Worm (Caenorhabditis elegans) whole organism, L3 larva: ENCODE data around the gene pqn-53.

Experiments used
- R02D3.7 ChIP-seq: fragments of 150-350 bp; optimal IDR thresholded peaks from 2 replicates; lab custom pipeline; 2014; ENCODE audit warnings: missing biosample characterization, missing genetic modification characterization
- ama-1 ChIP-seq: fragments of 150-350 bp; optimal IDR thresholded peaks from 2 replicates; lab custom pipeline; 2018
- ceh-16 ChIP-seq: sonication (generic microtip); optimal IDR thresholded peaks from 2 replicates; lab custom pipeline; 2017; ENCODE audit warnings: missing biosample characterization, missing genetic modification characterization
- ceh-28 ChIP-seq: fragments of 150-350 bp; optimal IDR thresholded peaks from 2 replicates; lab custom pipeline; 2014; ENCODE audit warnings: missing biosample characterization, missing genetic modification reagents, missing genetic modification characterization
- ceh-82 ChIP-seq: fragments of 150-350 bp; optimal IDR thresholded peaks from 2 replicates; lab custom pipeline; 2014; ENCODE audit warnings: missing biosample characterization, missing genetic modification characterization
- ceh-9 ChIP-seq: sonication (generic microtip); optimal IDR thresholded peaks from 2 replicates; lab custom pipeline; 2018; ENCODE audit warnings: missing biosample characterization, missing genetic modification characterization
- daf-12 ChIP-seq: fragments of 150-350 bp; optimal IDR thresholded peaks from 2 replicates; lab custom pipeline; 2014; ENCODE audit warnings: missing biosample characterization, missing genetic modification reagents, missing genetic modification characterization
- egl-27 ChIP-seq: sonication (generic microtip); optimal IDR thresholded peaks from 4 replicates; lab custom pipeline; 2017; ENCODE audit warnings: missing biosample characterization, missing genetic modification reagents, missing genetic modification characterization
- egl-5 ChIP-seq: fragments of 150-350 bp; optimal IDR thresholded peaks from 2 replicates; lab custom pipeline; 2017; ENCODE audit warnings: missing biosample characterization, missing genetic modification reagents, missing genetic modification characterization, inconsistent platforms
- elt-2 ChIP-seq: sonication (generic microtip); optimal IDR thresholded peaks from 2 replicates; lab custom pipeline; 2016; ENCODE audit warnings: missing genetic modification reagents, mild to moderate bottlenecking, missing genetic modification characterization, missing compliant biosample characterization
- elt-3 ChIP-seq, 3 experiments: fragments of 150-350 bp in 1 of 3; sonication (generic microtip) in 2 of 3; optimal IDR thresholded peaks; 2 replicates in 2 of 3; 4 replicates in 1 of 3; lab custom pipeline; 2014 to 2017; ENCODE audit warnings: missing biosample characterization in 3 of 3, missing genetic modification characterization in 3 of 3
- eor-1 ChIP-seq, 2 experiments: fragments of 150-350 bp; optimal IDR thresholded peaks; 2 replicates each; lab custom pipeline; 2014 to 2018; ENCODE audit warnings: missing biosample characterization in 2 of 2, missing genetic modification characterization in 2 of 2
- fkh-2 ChIP-seq: fragments of 150-350 bp; optimal IDR thresholded peaks from 2 replicates; lab custom pipeline; 2014; ENCODE audit warnings: missing biosample characterization, missing genetic modification reagents, missing genetic modification characterization
- fos-1 ChIP-seq: fragments of 150-350 bp; optimal IDR thresholded peaks from 2 replicates; lab custom pipeline; 2014; ENCODE audit warnings: missing biosample characterization, missing genetic modification characterization
- hmg-11 ChIP-seq: sonication (generic microtip); optimal IDR thresholded peaks from 2 replicates; lab custom pipeline; 2016; ENCODE audit warnings: missing genetic modification characterization, missing compliant biosample characterization
- jun-1 ChIP-seq: fragments of 150-350 bp; optimal IDR thresholded peaks from 2 replicates; lab custom pipeline; 2014; ENCODE audit warnings: missing biosample characterization, missing genetic modification reagents, missing genetic modification characterization
- lin-39 ChIP-seq: fragments of 150-350 bp; optimal IDR thresholded peaks from 2 replicates; lab custom pipeline; 2018; ENCODE audit warnings: missing biosample characterization, missing genetic modification reagents, missing genetic modification characterization
- lsy-12 ChIP-seq: sonication (generic microtip); optimal IDR thresholded peaks from 2 replicates; lab custom pipeline; 2016; ENCODE audit warnings: mild to moderate bottlenecking, missing genetic modification characterization, missing compliant biosample characterization
- mml-1 ChIP-seq: fragments of 150-350 bp; sonication (generic microtip); optimal IDR thresholded peaks from 3 replicates; lab custom pipeline; 2014; ENCODE audit warnings: missing biosample characterization, missing genetic modification characterization
- nfya-1 ChIP-seq: sonication (generic microtip); optimal IDR thresholded peaks from 2 replicates; lab custom pipeline; 2017; ENCODE audit warnings: missing genetic modification characterization, mild to moderate bottlenecking, missing compliant biosample characterization, antibody characterized with exemption, moderate library complexity; ENCODE audit not compliant: insufficient read depth
- nhr-11 ChIP-seq: fragments of 150-350 bp; optimal IDR thresholded peaks from 2 replicates; lab custom pipeline; 2014; ENCODE audit warnings: missing biosample characterization, missing genetic modification characterization
- nhr-12 ChIP-seq: fragments of 150-350 bp; optimal IDR thresholded peaks from 2 replicates; lab custom pipeline; 2014; ENCODE audit warnings: missing biosample characterization, missing genetic modification characterization
- nhr-23 ChIP-seq: fragments of 150-350 bp; optimal IDR thresholded peaks from 2 replicates; lab custom pipeline; 2014; ENCODE audit warnings: missing biosample characterization, missing genetic modification reagents, missing genetic modification characterization
- nhr-237 ChIP-seq: fragments of 150-350 bp; optimal IDR thresholded peaks from 2 replicates; lab custom pipeline; 2014; ENCODE audit warnings: missing biosample characterization, missing genetic modification characterization
- nhr-25 ChIP-seq: sonication (generic microtip); optimal IDR thresholded peaks from 2 replicates; lab custom pipeline; 2017; ENCODE audit warnings: missing biosample characterization, missing genetic modification characterization
- nhr-43 ChIP-seq: sonication (generic microtip); optimal IDR thresholded peaks from 2 replicates; lab custom pipeline; 2016; ENCODE audit warnings: mild to moderate bottlenecking, missing genetic modification characterization, missing compliant biosample characterization; ENCODE audit not compliant: poor library complexity, severe bottlenecking
- nhr-67 ChIP-seq: fragments of 150-350 bp; optimal IDR thresholded peaks from 2 replicates; lab custom pipeline; 2014; ENCODE audit warnings: missing biosample characterization, missing genetic modification characterization
- nhr-76 ChIP-seq: fragments of 150-350 bp; sonication (generic microtip); optimal IDR thresholded peaks from 5 replicates; lab custom pipeline; 2014; ENCODE audit warnings: missing biosample characterization, missing genetic modification characterization
- nhr-77 ChIP-seq: fragments of 150-350 bp; optimal IDR thresholded peaks from 2 replicates; lab custom pipeline; 2014; ENCODE audit warnings: missing biosample characterization, missing genetic modification characterization
- pha-4 ChIP-seq: fragments of 150-350 bp; optimal IDR thresholded peaks from 2 replicates; lab custom pipeline; 2014; ENCODE audit warnings: missing biosample characterization, missing genetic modification reagents, missing genetic modification characterization
- pqm-1 ChIP-seq: fragments of 150-350 bp; optimal IDR thresholded peaks from 2 replicates; lab custom pipeline; 2017; ENCODE audit warnings: missing biosample characterization, missing genetic modification characterization, inconsistent platforms
- sea-2 ChIP-seq: fragments of 150-350 bp; sonication (generic microtip); optimal IDR thresholded peaks from 4 replicates; lab custom pipeline; 2014; ENCODE audit warnings: missing biosample characterization, missing genetic modification reagents, missing genetic modification characterization
- skn-1 ChIP-seq: fragments of 150-350 bp; optimal IDR thresholded peaks from 2 replicates; lab custom pipeline; 2014; ENCODE audit warnings: missing biosample characterization, missing genetic modification characterization
- snpc-4 ChIP-seq: fragments of 150-350 bp; optimal IDR thresholded peaks from 2 replicates; lab custom pipeline; 2014; ENCODE audit warnings: missing biosample characterization, missing genetic modification characterization
- tbx-2 ChIP-seq: sonication (generic microtip); optimal IDR thresholded peaks from 2 replicates; lab custom pipeline; 2016; ENCODE audit warnings: mild to moderate bottlenecking, missing genetic modification characterization, missing compliant biosample characterization
- unc-39 ChIP-seq: sonication (generic microtip); optimal IDR thresholded peaks from 4 replicates; lab custom pipeline; 2017; ENCODE audit warnings: missing biosample characterization, missing genetic modification characterization
- unc-62 ChIP-seq: fragments of 150-350 bp; sonication (generic microtip); optimal IDR thresholded peaks from 4 replicates; lab custom pipeline; 2014; ENCODE audit warnings: missing biosample characterization, missing genetic modification reagents, missing genetic modification characterization
- zag-1 ChIP-seq: fragments of 150-350 bp; optimal IDR thresholded peaks from 2 replicates; lab custom pipeline; 2014; ENCODE audit warnings: missing biosample characterization, missing genetic modification characterization

The pqn-53 gene

DNA sequence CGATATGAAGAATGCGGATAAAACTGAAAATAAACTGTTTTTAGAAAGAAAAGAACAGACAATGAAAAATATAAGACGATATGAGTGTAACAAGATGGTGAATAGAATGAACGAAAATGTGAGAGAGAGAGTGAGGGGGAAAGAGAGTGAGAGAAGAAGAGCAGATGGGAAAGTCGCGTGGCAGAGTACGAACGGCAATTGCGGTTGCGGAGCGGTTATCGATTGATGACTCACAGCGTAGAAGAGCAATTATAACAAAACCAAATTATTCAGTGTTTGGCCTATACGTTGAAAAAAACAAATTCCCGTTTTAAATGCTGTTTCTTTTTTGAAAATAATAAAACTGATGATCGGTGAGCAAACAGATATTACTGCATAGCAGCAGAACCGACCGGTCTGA is at the start of gene pqn-53:
Gene pqn-53, minus strand, starts transcription at position 23 of the 400 bp plus-strand sequence.
- peak; percentile 22 for TF ChIP-seq pha-4 (tag; lab: Kevin White, UChicago)
- no peak for TF ChIP-seq mml-1
- TF ChIP-seq ceh-28 (tag; lab: Kevin White, UChicago) = peak; percentile 63
- TF ChIP-seq elt-2 = peak; percentile 7
- no peak for TF ChIP-seq nhr-237 (tag; lab: Kevin White, UChicago)
- no peak for TF ChIP-seq nhr-23
- TF ChIP-seq nfya-1 (tag; lab: Kevin White, UChicago) = peak; percentile 46
- TF ChIP-seq ama-1 (lab: Kevin White, UChicago) = peak; percentile 28
- TF ChIP-seq skn-1 (tag; lab: Kevin White, UChicago) = no peak
- TF ChIP-seq snpc-4 (tag; lab: Kevin White, UChicago) = peak; percentile 37
- TF ChIP-seq nhr-25 (tag; lab: Kevin White, UChicago) = peak; percentile 29
- no peak for TF ChIP-seq fkh-2
- TF ChIP-seq tbx-2 = no peak
- no peak for TF ChIP-seq daf-12 (tag; lab: Kevin White, UChicago)
- TF ChIP-seq nhr-67 (tag; lab: Kevin White, UChicago) = no peak
- no peak for TF ChIP-seq fos-1 (tag; lab: Kevin White, UChicago)
- TF ChIP-seq lin-39 (tag; lab: Kevin White, UChicago) = peak; percentile 31
- TF ChIP-seq nhr-12 = no peak
- no peak for TF ChIP-seq eor-1 (tag; optimal IDR thresholded peaks at IDR 0.05; lab: Kevin White, UChicago)

- no peak for TF ChIP-seq nhr-11
These were observed 49.5 kb upstream of the pqn-53 start, which contains the start of gene spin-1 for ce11 chrV:12114693-12115092. Gene spin-1 (plus strand): TSS chrV:12114993.

DNA sequence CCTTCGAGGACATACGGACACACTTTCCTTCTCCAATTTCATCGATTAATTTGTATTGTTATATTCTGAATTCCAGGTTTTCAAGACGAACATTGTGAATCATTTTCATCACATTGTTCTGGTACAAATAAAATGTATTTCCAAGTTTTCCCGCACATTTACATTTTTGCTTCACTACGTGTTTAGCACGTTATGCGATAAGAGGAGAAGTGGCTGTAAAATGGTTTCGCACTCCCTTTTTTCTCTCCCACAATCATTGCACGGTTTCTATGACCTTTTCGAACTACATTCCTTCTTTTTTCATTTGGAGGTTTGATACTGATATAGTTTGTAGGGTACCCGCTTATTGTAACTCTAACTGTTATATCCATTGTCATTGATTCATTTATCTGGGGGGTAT is 48.5 kb upstream of the pqn-53 start:
- TF ChIP-seq pqm-1 (tag; lab: Kevin White, UChicago) (peak; percentile 45), unc-62 (GFP tag; lab: Kevin White, UChicago) (no peak), ceh-16 (tag; lab: Kevin White, UChicago) (no peak), elt-2 (peak; percentile 57)
- TF ChIP-seq, all 47 proteins: peak for 2

DNA sequence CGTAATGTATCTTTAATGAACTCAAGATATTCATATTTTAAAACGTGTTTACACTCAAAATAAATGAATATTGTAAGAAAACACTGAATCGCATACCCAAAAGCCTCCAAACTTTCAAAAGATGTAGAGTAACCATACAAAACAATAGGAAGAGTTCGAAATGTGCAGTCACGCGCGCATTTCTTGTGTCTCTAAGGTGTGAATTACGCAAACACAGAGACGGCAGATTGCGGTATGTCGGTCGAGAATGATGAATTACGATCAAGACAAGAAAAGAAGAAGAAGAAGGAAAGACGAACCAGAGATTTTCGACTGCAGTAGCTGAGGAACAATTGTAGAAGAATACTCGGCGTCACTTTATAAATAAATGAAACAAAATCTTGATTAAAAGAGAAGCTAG is 46.3 kb upstream of the pqn-53 start, which contains the start of gene lhpp-1:
Gene lhpp-1, minus strand, starts transcription at position 354 of the 400 bp plus-strand sequence.
- no peak for TF ChIP-seq jun-1
- TF ChIP-seq ceh-28 (tag; lab: Kevin White, UChicago) = no peak
- TF ChIP-seq nhr-25 (tag; lab: Kevin White, UChicago) = peak; percentile 2
- TF ChIP-seq pha-4 (tag; lab: Kevin White, UChicago) = peak; percentile 53
- no peak for TF ChIP-seq nhr-237 (tag; lab: Kevin White, UChicago)
- no peak for TF ChIP-seq sea-2 (GFP tag; lab: Kevin White, UChicago)
- no peak for TF ChIP-seq nhr-76
- no peak for TF ChIP-seq ceh-16 (tag; lab: Kevin White, UChicago)
- TF ChIP-seq egl-27 (tag; lab: Kevin White, UChicago) = no peak
- no peak for TF ChIP-seq ceh-9
- TF ChIP-seq unc-39 (tag; lab: Kevin White, UChicago) = no peak
- peak; percentile 49 for TF ChIP-seq nhr-23
- TF ChIP-seq zag-1 (tag; lab: Kevin White, UChicago) = no peak

- TF ChIP-seq elt-3 (tag; optimal IDR thresholded peaks at IDR 0.05; lab: Kevin White, UChicago) = no peak
- no peak for TF ChIP-seq lin-39 (tag; lab: Kevin White, UChicago)
- TF ChIP-seq pqm-1 (tag; lab: Kevin White, UChicago) = no peak
- no peak for TF ChIP-seq hmg-11 (tag; lab: Kevin White, UChicago)
- no peak for TF ChIP-seq nhr-77 (tag; lab: Kevin White, UChicago)
- no peak for TF ChIP-seq ceh-28 (tag; lab: Kevin White, UChicago)
- no peak for TF ChIP-seq nhr-67 (tag; lab: Kevin White, UChicago)
- no peak for TF ChIP-seq egl-27 (tag; lab: Kevin White, UChicago)
- no peak for TF ChIP-seq lsy-12
- no peak for TF ChIP-seq ceh-82
- TF ChIP-seq egl-5 (tag; lab: Kevin White, UChicago) = no peak
- no peak for TF ChIP-seq jun-1
- no peak for TF ChIP-seq tbx-2
- TF ChIP-seq R02D3.7 = no peak
- TF ChIP-seq nhr-43 (tag; lab: Kevin White, UChicago) = no peak
These were observed 41.6 kb upstream of the pqn-53 start, which contains the start of gene nhr-136 for ce11 chrV:12106841-12107240. Gene nhr-136 (plus strand): TSS chrV:12107141.
